Fruit fly (Drosophila melanogaster) whole organism, embryonic: ENCODE data around the gene CG6006.

Experiments
- Aef1 ChIP-seq: fragments of 200-800 bp; sonication (Bioruptor generic); IDR thresholded peaks from 3 replicates; pipeline ENCODE4 v1.3.6; 2022; ENCODE audit warnings: missing biosample characterization, missing genetic modification characterization
- Blimp-1 ChIP-seq: fragments of 200-800 bp; sonication (Bioruptor generic); optimal IDR thresholded peaks from 3 replicates; lab custom pipeline; 2018; ENCODE audit warnings: missing biosample characterization, missing genetic modification characterization, mild to moderate bottlenecking, moderate library complexity, missing genetic modification reagents
- C15 ChIP-seq: fragments of 200-800 bp; sonication (Bioruptor generic); IDR thresholded peaks from 3 replicates; pipeline ENCODE4 v1.3.6; 2022; ENCODE audit warnings: missing biosample characterization, missing genetic modification characterization
- CG1233 ChIP-seq: fragments of 200-800 bp; sonication (Bioruptor generic); optimal IDR thresholded peaks from 4 replicates; lab custom pipeline; 2018; ENCODE audit warnings: missing biosample characterization, mild to moderate bottlenecking, missing genetic modification characterization
- CG13775 ChIP-seq: fragments of 200-800 bp; sonication (Bioruptor generic); optimal IDR thresholded peaks from 3 replicates; lab custom pipeline; 2017; ENCODE audit warnings: missing biosample characterization, mild to moderate bottlenecking, missing genetic modification characterization
- CG14014 ChIP-seq: fragments of 200-800 bp; sonication (Bioruptor generic); IDR thresholded peaks from 2 replicates; pipeline ENCODE4 v1.3.6; 2022; ENCODE audit warnings: missing biosample characterization, missing genetic modification characterization
- CG14860 ChIP-seq: fragments of 200-800 bp; sonication (Bioruptor generic); IDR thresholded peaks from 3 replicates; pipeline ENCODE4 v1.3.6; 2022; ENCODE audit warnings: missing biosample characterization, missing genetic modification characterization; ENCODE audit not compliant: partially characterized antibody
- CG1647 ChIP-seq: fragments of 200-800 bp; sonication (Bioruptor generic); optimal IDR thresholded peaks from 3 replicates; lab custom pipeline; 2016; ENCODE audit warnings: missing biosample characterization, missing genetic modification characterization
- CG17568 ChIP-seq: fragments of 200-800 bp; sonication (Bioruptor generic); optimal IDR thresholded peaks from 2 replicates; lab custom pipeline; 2018; ENCODE audit warnings: missing biosample characterization, mild to moderate bottlenecking, missing genetic modification characterization, moderate library complexity
- CG18262 ChIP-seq: fragments of 200-800 bp; optimal IDR thresholded peaks from 3 replicates; lab custom pipeline; 2019; ENCODE audit warnings: missing biosample characterization, mild to moderate bottlenecking, missing genetic modification characterization, moderate library complexity
- CG18764 ChIP-seq: fragments of 200-800 bp; sonication (Bioruptor generic); optimal IDR thresholded peaks from 3 replicates; lab custom pipeline; 2016; ENCODE audit warnings: missing biosample characterization, missing genetic modification characterization
- CG3407 ChIP-seq: fragments of 200-800 bp; sonication (Bioruptor generic); optimal IDR thresholded peaks from 2 replicates; lab custom pipeline; 2018; ENCODE audit warnings: missing biosample characterization, mild to moderate bottlenecking, missing genetic modification characterization
- CG4730 ChIP-seq: fragments of 200-800 bp; sonication (Bioruptor generic); IDR thresholded peaks from 2 replicates; pipeline ENCODE4 v1.3.6; 2022; ENCODE audit warnings: missing biosample characterization, missing genetic modification characterization
- CG4820 ChIP-seq: fragments of 200-800 bp; sonication (Bioruptor generic); optimal IDR thresholded peaks from 3 replicates; lab custom pipeline; 2016; ENCODE audit warnings: missing biosample characterization, missing genetic modification characterization
- CG6272 ChIP-seq: fragments of 200-800 bp; sonication (Bioruptor generic); IDR thresholded peaks from 2 replicates; pipeline ENCODE4 v1.3.6; 2022; ENCODE audit warnings: missing biosample characterization, missing genetic modification characterization
- CG7987 ChIP-seq: fragments of 200-800 bp; sonication (Bioruptor generic); optimal IDR thresholded peaks from 2 replicates; lab custom pipeline; 2018; ENCODE audit warnings: missing biosample characterization, mild to moderate bottlenecking, missing genetic modification characterization, moderate library complexity
- CG9797 ChIP-seq: fragments of 200-800 bp; sonication (Bioruptor generic); optimal IDR thresholded peaks from 3 replicates; lab custom pipeline; 2018; ENCODE audit warnings: missing biosample characterization, mild to moderate bottlenecking, missing genetic modification characterization
- D ChIP-seq, 2 experiments: fragments of 200-800 bp in 1 of 2; fragments of >200 bp in 1 of 2; sonication (Bioruptor generic) in 1 of 2; optimal IDR thresholded peaks; 2 replicates in 1 of 2; 3 replicates in 1 of 2; lab custom pipeline; 2017; ENCODE audit warnings: mild to moderate bottlenecking in 1 of 2, missing biosample characterization in 1 of 2, missing genetic modification characterization in 1 of 2, missing genetic modification reagents in 1 of 2
- Dek ChIP-seq: fragments of 200-800 bp; sonication (Bioruptor generic); optimal IDR thresholded peaks from 3 replicates; lab custom pipeline; 2019; ENCODE audit warnings: missing biosample characterization, mild to moderate bottlenecking, missing genetic modification characterization, moderate library complexity
- Doc3 ChIP-seq: fragments of 200-800 bp; sonication (Bioruptor generic); IDR thresholded peaks from 3 replicates; pipeline ENCODE4 v1.3.6; 2022; ENCODE audit warnings: missing biosample characterization, missing genetic modification characterization; ENCODE audit not compliant: partially characterized antibody
- Dref ChIP-seq: fragments of 200-800 bp; sonication (Bioruptor generic); IDR thresholded peaks from 2 replicates; pipeline ENCODE4 v1.3.6; 2022; ENCODE audit warnings: missing biosample characterization, missing genetic modification characterization
- Fer2 ChIP-seq: fragments of 200-800 bp; sonication (Bioruptor generic); optimal IDR thresholded peaks from 2 replicates; lab custom pipeline; 2018; ENCODE audit warnings: missing biosample characterization, mild to moderate bottlenecking, missing genetic modification characterization, moderate library complexity
- GATAe ChIP-seq: fragments of 200-800 bp; sonication (Bioruptor generic); conservative IDR thresholded peaks from 2 replicates; pipeline ENCODE4 v1.3.6; 2022; ENCODE audit warnings: missing biosample characterization, missing genetic modification characterization
- HLHmδ ChIP-seq: fragments of 200-800 bp; sonication (Bioruptor generic); optimal IDR thresholded peaks from 2 replicates; lab custom pipeline; 2018; ENCODE audit warnings: missing biosample characterization, mild to moderate bottlenecking, missing genetic modification characterization, moderate library complexity
- Hey ChIP-seq: fragments of 200-800 bp; sonication (Bioruptor generic); optimal IDR thresholded peaks from 3 replicates; lab custom pipeline; 2018; ENCODE audit warnings: missing biosample characterization, mild to moderate bottlenecking, missing genetic modification characterization
- Nf-YB ChIP-seq: fragments of 200-800 bp; sonication (Bioruptor generic); optimal IDR thresholded peaks from 3 replicates; lab custom pipeline; 2019; ENCODE audit warnings: missing biosample characterization, mild to moderate bottlenecking, missing genetic modification characterization, moderate library complexity
- Opbp ChIP-seq: fragments of 200-800 bp; sonication (Bioruptor generic); IDR thresholded peaks from 3 replicates; pipeline ENCODE4 v1.3.6; 2022; ENCODE audit warnings: missing biosample characterization, missing genetic modification characterization; ENCODE audit not compliant: partially characterized antibody
- cato ChIP-seq: fragments of 200-800 bp; sonication (Bioruptor generic); optimal IDR thresholded peaks from 2 replicates; lab custom pipeline; 2016; ENCODE audit warnings: missing biosample characterization, missing genetic modification characterization, borderline replicate concordance
- corto ChIP-seq: fragments of 200-800 bp; sonication (Bioruptor generic); optimal IDR thresholded peaks from 2 replicates; lab custom pipeline; 2016; ENCODE audit warnings: missing biosample characterization, mild to moderate bottlenecking, missing genetic modification characterization, moderate library complexity
- disco-r ChIP-seq: fragments of 200-800 bp; sonication (Bioruptor generic); optimal IDR thresholded peaks from 2 replicates; lab custom pipeline; 2016; ENCODE audit warnings: missing biosample characterization, missing genetic modification characterization
- eve ChIP-seq, 2 experiments: fragments of >200 bp; optimal IDR thresholded peaks; 2 replicates each; lab custom pipeline; 2017; ENCODE audit warnings: missing biosample characterization in 2 of 2, missing genetic modification characterization in 2 of 2
- ewg ChIP-seq: fragments of 200-800 bp; sonication (Bioruptor generic); optimal IDR thresholded peaks from 3 replicates; lab custom pipeline; 2017; ENCODE audit warnings: mild to moderate bottlenecking, missing biosample characterization, missing genetic modification reagents, missing genetic modification characterization
- gcm2 ChIP-seq: fragments of 200-800 bp; sonication (Bioruptor generic); optimal IDR thresholded peaks from 2 replicates; lab custom pipeline; 2016; ENCODE audit warnings: missing biosample characterization, missing genetic modification characterization
- gsb-n ChIP-seq: fragments of 200-800 bp; sonication (Bioruptor generic); optimal IDR thresholded peaks from 3 replicates; lab custom pipeline; 2018; ENCODE audit warnings: missing biosample characterization, mild to moderate bottlenecking, missing genetic modification characterization
- lmd ChIP-seq: fragments of 200-800 bp; sonication (Bioruptor generic); IDR thresholded peaks from 2 replicates; pipeline ENCODE4 v1.3.6; 2022; ENCODE audit warnings: missing biosample characterization, missing genetic modification characterization
- mam ChIP-seq: fragments of 200-800 bp; sonication (Bioruptor generic); optimal IDR thresholded peaks from 3 replicates; lab custom pipeline; 2016; ENCODE audit warnings: missing biosample characterization, missing genetic modification characterization
- mirr ChIP-seq: fragments of 200-800 bp; sonication (Bioruptor generic); optimal IDR thresholded peaks from 3 replicates; lab custom pipeline; 2018; ENCODE audit warnings: missing biosample characterization, mild to moderate bottlenecking, missing genetic modification characterization
- oc ChIP-seq: fragments of 200-800 bp; sonication (Bioruptor generic); optimal IDR thresholded peaks from 2 replicates; lab custom pipeline; 2018; ENCODE audit warnings: missing biosample characterization, mild to moderate bottlenecking, missing genetic modification characterization, moderate library complexity
- onecut ChIP-seq: fragments of 200-800 bp; sonication (Bioruptor generic); IDR thresholded peaks from 2 replicates; pipeline ENCODE4 v1.3.6; 2022; ENCODE audit warnings: missing biosample characterization, missing genetic modification characterization
- org-1 ChIP-seq: fragments of 200-800 bp; sonication (Bioruptor generic); optimal IDR thresholded peaks from 2 replicates; lab custom pipeline; 2017; ENCODE audit warnings: missing biosample characterization, missing genetic modification characterization
- pnt ChIP-seq: fragments of 200-800 bp; sonication (Bioruptor generic); optimal IDR thresholded peaks from 3 replicates; lab custom pipeline; 2016; ENCODE audit warnings: missing biosample characterization, missing genetic modification characterization
- pros ChIP-seq: fragments of 200-800 bp; sonication (Bioruptor generic); optimal IDR thresholded peaks from 3 replicates; lab custom pipeline; 2019; ENCODE audit warnings: missing biosample characterization, mild to moderate bottlenecking, missing genetic modification characterization, moderate library complexity
- seq ChIP-seq: fragments of 200-800 bp; sonication (Bioruptor generic); IDR thresholded peaks from 2 replicates; pipeline ENCODE4 v1.3.6; 2022; ENCODE audit warnings: missing biosample characterization, missing genetic modification characterization
- slbo ChIP-seq: fragments of 200-800 bp; sonication (Bioruptor generic); IDR thresholded peaks from 2 replicates; pipeline ENCODE4 v1.3.6; 2022; ENCODE audit warnings: missing biosample characterization, missing genetic modification characterization
- tll ChIP-seq, 2 experiments: fragments of 200-800 bp in 1 of 2; fragments of >200 bp in 1 of 2; sonication (Bioruptor generic) in 1 of 2; optimal IDR thresholded peaks; 2 replicates each; lab custom pipeline; 2017 to 2019; ENCODE audit warnings: missing biosample characterization in 2 of 2, missing genetic modification characterization in 2 of 2, mild to moderate bottlenecking in 1 of 2, moderate library complexity in 1 of 2
- toy ChIP-seq: fragments of 200-800 bp; sonication (Bioruptor generic); IDR thresholded peaks from 2 replicates; pipeline ENCODE4 v1.3.6; 2022; ENCODE audit warnings: missing biosample characterization, missing genetic modification characterization
- twi ChIP-seq: fragments of 200-800 bp; optimal IDR thresholded peaks from 2 replicates; lab custom pipeline; 2019; ENCODE audit warnings: missing biosample characterization, mild to moderate bottlenecking, missing genetic modification characterization, moderate library complexity
- vnd ChIP-seq: fragments of 200-800 bp; sonication (Bioruptor generic); IDR thresholded peaks from 3 replicates; pipeline ENCODE4 v1.3.6; 2022; ENCODE audit warnings: missing biosample characterization, missing genetic modification characterization; ENCODE audit not compliant: partially characterized antibody

Gene CG6006

dm6 chr3R:16152369-16152768 lies 2.4 kb upstream of the CG6006 start:
- no peak for TF ChIP-seq Blimp-1 (GFP tag; lab: Kevin White, UChicago)
- no peak for TF ChIP-seq gcm2 (GFP tag; lab: Kevin White, UChicago)
- no peak for TF ChIP-seq C15
- TF ChIP-seq seq (GFP tag; lab: Robert Waterston, UW), result no peak
- TF ChIP-seq disco-r (GFP tag; lab: Kevin White, UChicago), result no peak
- peak; percentile 62 for TF ChIP-seq gsb-n (tag; lab: Kevin White, UChicago)
- no peak for TF ChIP-seq tll (GFP tag; optimal IDR thresholded peaks at IDR 0.05; lab: Kevin White, UChicago)
- no peak for TF ChIP-seq eve (GFP tag; optimal IDR thresholded peaks at IDR 0.05; lab: Kevin White, UChicago)
- no peak for TF ChIP-seq CG9797 (GFP tag; lab: Kevin White, UChicago)
- no peak for TF ChIP-seq Doc3 (GFP tag; lab: Robert Waterston, UW)
- TF ChIP-seq Hey (tag; lab: Kevin White, UChicago), result peak; percentile 96
- TF ChIP-seq ewg (GFP tag; lab: Kevin White, UChicago), result peak; percentile 8
- TF ChIP-seq D (optimal IDR thresholded peaks at IDR 0.05; lab: Kevin White, UChicago), result no peak
- peak; percentile 39 for TF ChIP-seq D (GFP tag; optimal IDR thresholded peaks at IDR 0.05; lab: Kevin White, UChicago)
- peak; percentile 53 for TF ChIP-seq pros (GFP tag; lab: Kevin White, UChicago)
- TF ChIP-seq CG4820, result no peak
- no peak for TF ChIP-seq cato (GFP tag; lab: Kevin White, UChicago)
- no peak for TF ChIP-seq pnt (GFP tag; lab: Kevin White, UChicago)
- TF ChIP-seq twi (tag; lab: Kevin White, UChicago), result no peak
- no peak for TF ChIP-seq Opbp
- no peak for TF ChIP-seq GATAe
- TF ChIP-seq CG13775 (GFP tag; lab: Kevin White, UChicago), result no peak
- TF ChIP-seq CG1233 (GFP tag; lab: Kevin White, UChicago), result no peak
- TF ChIP-seq CG6272 (GFP tag; lab: Robert Waterston, UW), result no peak
- TF ChIP-seq oc, result peak; percentile 50
- TF ChIP-seq Nf-YB, result no peak
- TF ChIP-seq HLHmδ (GFP tag; lab: Kevin White, UChicago), result no peak
- no peak for TF ChIP-seq CG4730 (GFP tag; lab: Robert Waterston, UW)

DNA sequence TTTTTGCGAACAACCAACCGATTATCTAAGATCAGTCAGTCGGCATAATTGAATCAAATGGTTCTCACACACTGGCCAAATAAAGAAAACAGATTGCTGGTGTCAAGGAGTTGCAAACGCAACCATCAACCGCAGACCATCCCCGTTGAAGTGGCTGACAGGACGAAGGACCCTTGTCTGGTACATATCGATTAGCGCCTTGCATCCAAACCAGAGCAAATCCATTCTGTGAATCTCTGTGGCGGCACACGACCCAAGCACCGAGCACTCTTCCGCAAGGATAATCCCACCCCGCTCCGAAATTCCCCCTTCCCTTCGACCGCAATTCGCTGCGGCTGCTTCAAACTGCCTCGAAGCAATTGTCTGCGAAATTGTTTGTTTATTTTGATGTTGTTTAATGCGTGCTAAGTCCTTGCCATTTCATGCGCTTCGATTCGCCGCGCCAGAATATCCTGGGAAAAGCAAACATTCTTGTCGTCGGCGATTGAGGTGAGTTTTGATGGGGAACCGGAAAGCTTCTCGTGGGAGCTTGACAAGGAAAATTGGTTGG lies 1.4 kb upstream of the CG6006 start:
- TF ChIP-seq CG18764 (GFP tag; lab: Kevin White, UChicago) (no peak), mirr (no peak), toy (0 out of 2 replicates have a peak, but pooled peaks have one; percentile 29), CG18262 (no peak), Fer2 (tag; lab: Kevin White, UChicago) (peak; percentile 77), Hey (tag; lab: Kevin White, UChicago) (peak; percentile 34), CG17568 (GFP tag; lab: Kevin White, UChicago) (no peak), Aef1 (GFP tag; lab: Robert Waterston, UW) (no peak), CG1647 (GFP tag; lab: Kevin White, UChicago) (no peak), vnd (GFP tag; lab: Robert Waterston, UW) (0 out of 3 replicates have a peak, but pooled peaks have one; percentile 27), onecut (GFP tag; lab: Robert Waterston, UW) (peak; percentile 65), gsb-n (tag; lab: Kevin White, UChicago) (peak; percentile 74), Nf-YB (no peak), org-1 (GFP tag; lab: Kevin White, UChicago) (no peak), Dek (no peak), oc (peak; percentile 18), slbo (GFP tag; lab: Robert Waterston, UW) (0 out of 2 replicates have a peak, but pooled peaks have one; percentile 3), CG3407 (GFP tag; lab: Kevin White, UChicago) (no peak), corto (GFP tag; lab: Kevin White, UChicago) (no peak), mam (GFP tag; lab: Kevin White, UChicago) (no peak), lmd (GFP tag; lab: Robert Waterston, UW) (no peak), CG14014 (GFP tag; lab: Robert Waterston, UW) (no peak), Dref (GFP tag; lab: Robert Waterston, UW) (0 out of 2 replicates have a peak, but pooled peaks have one; percentile 22), CG7987 (GFP tag; lab: Kevin White, UChicago) (no peak), CG14860 (GFP tag; lab: Robert Waterston, UW) (no peak), pros (GFP tag; lab: Kevin White, UChicago) (peak; percentile 48)
